Worm (Caenorhabditis elegans): ENCODE data around the gene Y70C5B.2.
"Not testable (repeated sequence)": the region's sequence is repeated elsewhere in the genome, so short reads cannot be mapped to it uniquely, and the experiment has no call there.

Gene Y70C5B.2

ce11 chrV:16660816-16661215 is at the start of gene Y70C5B.2:
Gene Y70C5B.2, minus strand, starts transcription at chrV:16660916.
- not testable (repeated sequence) for TF ChIP-seq nhr-41 (GFP tag; IDR thresholded peaks at IDR 0.05); saeg-2 (GFP tag; IDR thresholded peaks at IDR 0.05); unc-39 (tag; optimal IDR thresholded peaks at IDR 0.05)

- TF ChIP-seq ceh-28 (tag; optimal IDR thresholded peaks at IDR 0.05), result no peak
These were observed 45.8 kb upstream of the Y70C5B.2 start, which contains the start of gene clec-9 for ce11 chrV:16706549-16706948. Gene clec-9, minus strand, starts transcription at chrV:16706649.

- TF ChIP-seq ces-1 (GFP tag; optimal IDR thresholded peaks at IDR 0.05) (no peak), dmd-6 (GFP tag; IDR thresholded peaks at IDR 0.05) (no peak), jun-1 (tag; optimal IDR thresholded peaks at IDR 0.05) (no peak), saeg-2 (GFP tag; IDR thresholded peaks at IDR 0.05) (no peak), hif-1 (tag; optimal IDR thresholded peaks at IDR 0.05) (no peak), set-16 (GFP tag; IDR thresholded peaks at IDR 0.05) (no peak), spr-1 (tag; optimal IDR thresholded peaks at IDR 0.05) (no peak), zfp-2 (tag; optimal IDR thresholded peaks at IDR 0.05) (no peak), Y105C5A.15 (GFP tag; IDR thresholded peaks at IDR 0.05) (no peak)
These were observed 39.1 kb upstream of the Y70C5B.2 start, which contains the start of gene Y70C5C.1 for ce11 chrV:16699752-16700259. Gene Y70C5C.1, plus strand, starts transcription at chrV:16700209.

ce11 chrV:16697178-16697577 is 36.5 kb upstream of the Y70C5B.2 start, which contains the start of gene srw-41:
Gene srw-41, plus strand, starts transcription at chrV:16697478.
- peak; percentile 23 for TF ChIP-seq aha-1 (tag)
- TF ChIP-seq lsy-2 (tag; optimal IDR thresholded peaks at IDR 0.05), result no peak

- TF ChIP-seq ZK546.5 (tag; optimal IDR thresholded peaks at IDR 0.05) (no peak), Y75B8A.6 (GFP tag; IDR thresholded peaks at IDR 0.05) (no peak), mes-2 (tag; optimal IDR thresholded peaks at IDR 0.05; ENCODE audit: poor library complexity, severe bottlenecking) (no peak), aha-1 (tag) (peak; percentile 71)
These were observed 34.8 kb upstream of the Y70C5B.2 start for ce11 chrV:16695499-16695898.

ce11 chrV:16694538-16694937 is 33.8 kb upstream of the Y70C5B.2 start, which contains the start of gene srz-101:
Gene srz-101, plus strand, starts transcription at chrV:16694838.
- TF ChIP-seq mdt-29 (GFP tag; IDR thresholded peaks at IDR 0.05) (no peak), set-16 (GFP tag; IDR thresholded peaks at IDR 0.05) (no peak), fos-1 (tag; optimal IDR thresholded peaks at IDR 0.05) (no peak), zip-11 (GFP tag; IDR thresholded peaks at IDR 0.05) (no peak), lin-38 (GFP tag; IDR thresholded peaks at IDR 0.05) (no peak), Y105C5A.15 (GFP tag; IDR thresholded peaks at IDR 0.05) (no peak), T26A8.4 (GFP tag; IDR thresholded peaks at IDR 0.05) (no peak), nhr-10 (tag; optimal IDR thresholded peaks at IDR 0.05) (no peak), fkh-10 (GFP tag; optimal IDR thresholded peaks at IDR 0.05) (no peak), sdz-12 (GFP tag; optimal IDR thresholded peaks at IDR 0.05) (no peak), arid-1 (GFP tag; conservative IDR thresholded peaks at IDR 0.05) (no peak), lin-39 (tag; optimal IDR thresholded peaks at IDR 0.05) (no peak), nhr-111 (GFP tag; optimal IDR thresholded peaks at IDR 0.05) (no peak), ces-1 (GFP tag; optimal IDR thresholded peaks at IDR 0.05) (no peak), egl-43 (GFP tag; IDR thresholded peaks at IDR 0.05) (no peak)

ce11 chrV:16693732-16694131 is 33.0 kb upstream of the Y70C5B.2 start, which contains the start of gene srw-42:
Gene srw-42, minus strand, starts transcription at chrV:16693832.
- no peak for TF ChIP-seq lin-39 (tag; optimal IDR thresholded peaks at IDR 0.05)
- TF ChIP-seq mxl-2 (GFP tag; conservative IDR thresholded peaks at IDR 0.05), result no peak
- no peak for TF ChIP-seq Y75B8A.6 (GFP tag; IDR thresholded peaks at IDR 0.05)
- TF ChIP-seq lin-38 (GFP tag; IDR thresholded peaks at IDR 0.05), result no peak
- TF ChIP-seq lin-13 (GFP tag; optimal IDR thresholded peaks at IDR 0.05), result no peak
